Worm (Caenorhabditis elegans) whole organism, L2 larva: ENCODE results near the gene F07E5.13.

Experiments
- C34F6.9 ChIP-seq: fragments of 150-350 bp; optimal IDR thresholded peaks from 2 replicates; lab custom pipeline; 2014; ENCODE audit warnings: missing biosample characterization, missing genetic modification characterization
- Y55F3AM.14 ChIP-seq: fragments of 200-800 bp; sonication (Bioruptor generic); optimal IDR thresholded peaks from 2 replicates; lab custom pipeline; 2018; ENCODE audit warnings: mild to moderate bottlenecking, missing genetic modification characterization, missing compliant biosample characterization
- blmp-1 ChIP-seq: sonication (generic microtip); optimal IDR thresholded peaks from 2 replicates; lab custom pipeline; 2017; ENCODE audit warnings: missing genetic modification characterization, mild to moderate bottlenecking, missing compliant biosample characterization, antibody characterized with exemption, moderate library complexity; ENCODE audit not compliant: insufficient read depth
- ceh-16 ChIP-seq: fragments of 150-350 bp; optimal IDR thresholded peaks from 2 replicates; lab custom pipeline; 2014; ENCODE audit warnings: missing biosample characterization, missing genetic modification characterization
- elt-1 ChIP-seq: fragments of 150-350 bp; optimal IDR thresholded peaks from 2 replicates; lab custom pipeline; 2014; ENCODE audit warnings: missing biosample characterization, missing genetic modification characterization
- elt-3 ChIP-seq: sonication (generic microtip); optimal IDR thresholded peaks from 2 replicates; lab custom pipeline; 2017; ENCODE audit warnings: missing biosample characterization, missing genetic modification characterization
- gmeb-1 ChIP-seq: fragments of 150-350 bp; optimal IDR thresholded peaks from 2 replicates; lab custom pipeline; 2014; ENCODE audit warnings: missing biosample characterization, missing genetic modification characterization
- lin-13 ChIP-seq: fragments of 150-350 bp; optimal IDR thresholded peaks from 2 replicates; lab custom pipeline; 2014; ENCODE audit warnings: missing biosample characterization, missing genetic modification reagents, missing genetic modification characterization
- mdl-1 ChIP-seq, 2 experiments: fragments of 150-350 bp in 1 of 2; sonication (generic microtip) in 1 of 2; optimal IDR thresholded peaks; 2 replicates each; lab custom pipeline; 2017; ENCODE audit warnings: missing biosample characterization in 2 of 2, missing genetic modification characterization in 2 of 2
- nhr-10 ChIP-seq: sonication (generic microtip); optimal IDR thresholded peaks from 2 replicates; lab custom pipeline; 2017; ENCODE audit warnings: missing biosample characterization, missing genetic modification characterization
- nhr-11 ChIP-seq: fragments of 150-350 bp; optimal IDR thresholded peaks from 2 replicates; lab custom pipeline; 2014; ENCODE audit warnings: missing biosample characterization, missing genetic modification characterization
- nhr-23 ChIP-seq: fragments of 150-350 bp; optimal IDR thresholded peaks from 2 replicates; lab custom pipeline; 2014; ENCODE audit warnings: missing biosample characterization, missing genetic modification reagents, missing genetic modification characterization
- peb-1 ChIP-seq: fragments of 150-350 bp; optimal IDR thresholded peaks from 2 replicates; lab custom pipeline; 2014; ENCODE audit warnings: missing biosample characterization, missing genetic modification characterization
- sma-3 ChIP-seq: sonication (generic microtip); optimal IDR thresholded peaks from 2 replicates; lab custom pipeline; 2016; ENCODE audit warnings: missing genetic modification reagents, missing genetic modification characterization, missing compliant biosample characterization
- snpc-4 ChIP-seq: fragments of 150-350 bp; optimal IDR thresholded peaks from 2 replicates; lab custom pipeline; 2014; ENCODE audit warnings: missing biosample characterization, missing genetic modification characterization
- unc-55 ChIP-seq: fragments of 150-350 bp; sonication (generic microtip); optimal IDR thresholded peaks from 3 replicates; lab custom pipeline; 2014; ENCODE audit warnings: missing biosample characterization, missing genetic modification reagents, missing genetic modification characterization
- ztf-11 ChIP-seq: sonication (generic microtip); optimal IDR thresholded peaks from 2 replicates; lab custom pipeline; 2017; ENCODE audit warnings: missing biosample characterization, missing genetic modification characterization

F07E5.13 gene

DNA sequence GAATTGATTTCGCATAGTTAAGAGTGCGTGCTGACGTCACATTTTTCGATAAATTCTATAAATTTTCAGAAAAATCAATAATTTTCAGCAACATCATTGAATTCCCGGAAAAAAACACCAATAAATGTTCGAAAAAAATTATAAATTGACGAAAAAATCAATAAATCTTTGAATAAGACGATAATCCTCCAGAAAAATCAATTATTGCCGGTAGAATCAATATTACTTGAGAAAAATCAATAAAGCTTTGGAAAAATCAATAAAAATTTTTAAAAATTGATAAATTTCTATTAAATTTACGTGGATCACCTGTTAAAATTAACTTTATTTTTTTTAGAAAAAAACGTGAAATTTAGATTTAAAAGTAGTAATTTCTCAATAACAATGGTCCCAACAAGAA lies 50.0 kb downstream of the F07E5.13 start:
- no peak for TF ChIP-seq Y55F3AM.14 (GFP tag; lab: Kevin White, UChicago)
- no peak for TF ChIP-seq mdl-1 (tag; optimal IDR thresholded peaks at IDR 0.05; lab: Kevin White, UChicago)
- TF ChIP-seq sma-3 (GFP tag; lab: Kevin White, UChicago), result no peak
- no peak for TF ChIP-seq elt-1 (tag; lab: Kevin White, UChicago)
- TF ChIP-seq nhr-11, result no peak

- TF ChIP-seq nhr-23 (no peak), C34F6.9 (tag; lab: Kevin White, UChicago) (no peak), ztf-11 (no peak), blmp-1 (no peak), nhr-10 (tag; lab: Kevin White, UChicago) (no peak), peb-1 (no peak)
Observed at ce11 chrII:2012698-2013097, 51.2 kb downstream of the F07E5.13 start, which contains the start of gene F59H6.15. Gene F59H6.15, plus strand, starts transcription at chrII:2012998.

ce11 chrII:2011179-2011578 lies 52.7 kb downstream of the F07E5.13 start:
- TF ChIP-seq ceh-16 (tag; lab: Kevin White, UChicago), result no peak
- no peak for TF ChIP-seq unc-55 (GFP tag; lab: Kevin White, UChicago)
- TF ChIP-seq snpc-4 (tag; lab: Kevin White, UChicago), result no peak
- TF ChIP-seq mdl-1 (tag; optimal IDR thresholded peaks at IDR 0.05; lab: Kevin White, UChicago), result no peak
- no peak for TF ChIP-seq lin-13 (GFP tag; lab: Kevin White, UChicago)
- no peak for TF ChIP-seq blmp-1
- no peak for TF ChIP-seq elt-3 (tag; lab: Kevin White, UChicago)
- no peak for TF ChIP-seq gmeb-1 (tag; lab: Kevin White, UChicago)
